Worm (Caenorhabditis elegans) whole organism, L1 larva: Measurements from ENCODE around the gene C50F4.1.
A peak's percentile ranks its signal among the peaks of the same experiment; 100 is the strongest.

ENCODE experiments used
- C04F5.9 ChIP-seq: sonication (generic microtip); optimal IDR thresholded peaks from 2 replicates; lab custom pipeline; 2016; ENCODE audit warnings: missing genetic modification characterization, missing compliant biosample characterization
- C34B4.2 ChIP-seq: sonication (generic microtip); optimal IDR thresholded peaks from 2 replicates; lab custom pipeline; 2017; ENCODE audit warnings: mild to moderate bottlenecking, missing genetic modification characterization, missing compliant biosample characterization
- F16B12.6 ChIP-seq: fragments of 150-350 bp; optimal IDR thresholded peaks from 2 replicates; lab custom pipeline; 2014; ENCODE audit warnings: missing biosample characterization, missing genetic modification characterization
- aha-1 ChIP-seq: fragments of 150-350 bp; optimal IDR thresholded peaks from 2 replicates; lab custom pipeline; 2014; ENCODE audit warnings: missing biosample characterization, missing genetic modification characterization
- alr-1 ChIP-seq: fragments of 200-800 bp; sonication (Bioruptor generic); optimal IDR thresholded peaks from 2 replicates; lab custom pipeline; 2018; ENCODE audit warnings: borderline replicate concordance, mild to moderate bottlenecking, missing genetic modification characterization, missing compliant biosample characterization
- aly-2 ChIP-seq: fragments of 150-350 bp; optimal IDR thresholded peaks from 2 replicates; lab custom pipeline; 2014; ENCODE audit warnings: missing biosample characterization, missing genetic modification characterization
- ama-1 ChIP-seq: fragments of 150-350 bp; optimal IDR thresholded peaks from 2 replicates; lab custom pipeline; 2014
- blmp-1 ChIP-seq: fragments of 150-350 bp; optimal IDR thresholded peaks from 2 replicates; lab custom pipeline; 2014; ENCODE audit warnings: missing biosample characterization, missing genetic modification characterization
- dsc-1 ChIP-seq: sonication (generic microtip); optimal IDR thresholded peaks from 2 replicates; lab custom pipeline; 2016; ENCODE audit warnings: mild to moderate bottlenecking, missing genetic modification characterization, missing compliant biosample characterization
- efl-1 ChIP-seq, 4 experiments: fragments of 150-350 bp; optimal IDR thresholded peaks in 3 of 4; peaks in 1 of 4; 1 replicate in 1 of 4; 2 replicates in 3 of 4; lab custom pipeline; 2014; ENCODE audit warnings: missing biosample characterization in 2 of 4, missing genetic modification characterization in 2 of 4, missing genetic modification reagents in 2 of 4
- efl-3 ChIP-seq: fragments of 200-800 bp; sonication (Bioruptor generic); optimal IDR thresholded peaks from 2 replicates; lab custom pipeline; 2018; ENCODE audit warnings: mild to moderate bottlenecking, missing genetic modification characterization, missing compliant biosample characterization
- elt-2 ChIP-seq: sonication (generic microtip); optimal IDR thresholded peaks from 2 replicates; lab custom pipeline; 2016; ENCODE audit warnings: missing genetic modification characterization, mild to moderate bottlenecking, inconsistent platforms, missing compliant biosample characterization, missing genetic modification reagents
- ets-5 ChIP-seq: fragments of 200-800 bp; sonication (Bioruptor generic); IDR thresholded peaks from 2 replicates; pipeline ENCODE4 v1.3.6; 2022; ENCODE audit warnings: missing genetic modification characterization, missing compliant biosample characterization
- fkh-10 ChIP-seq: sonication (generic microtip); optimal IDR thresholded peaks from 2 replicates; lab custom pipeline; 2017; ENCODE audit warnings: missing biosample characterization, missing genetic modification reagents, missing genetic modification characterization
- fkh-8 ChIP-seq: sonication (generic microtip); optimal IDR thresholded peaks from 2 replicates; lab custom pipeline; 2016; ENCODE audit warnings: mild to moderate bottlenecking, missing genetic modification characterization, missing compliant biosample characterization
- hlh-17 ChIP-seq: fragments of 200-800 bp; sonication (Bioruptor generic); optimal IDR thresholded peaks from 2 replicates; lab custom pipeline; 2018; ENCODE audit warnings: missing genetic modification characterization, mild to moderate bottlenecking, missing compliant biosample characterization, moderate library complexity, borderline replicate concordance
- hpl-2 ChIP-seq: fragments of 150-350 bp; optimal IDR thresholded peaks from 2 replicates; lab custom pipeline; 2014; ENCODE audit warnings: missing biosample characterization, missing genetic modification reagents, missing genetic modification characterization
- isw-1 ChIP-seq: fragments of 200-800 bp; sonication (Bioruptor generic); IDR thresholded peaks from 2 replicates; pipeline ENCODE4 v1.3.6; 2022; ENCODE audit warnings: missing genetic modification characterization, missing compliant biosample characterization
- lin-14 ChIP-seq: fragments of 200-800 bp; sonication (Bioruptor generic); optimal IDR thresholded peaks from 2 replicates; lab custom pipeline; 2018; ENCODE audit warnings: mild to moderate bottlenecking, missing genetic modification characterization, moderate library complexity, missing compliant biosample characterization
- lin-15B ChIP-seq: fragments of 150-350 bp; sonication (generic microtip); optimal IDR thresholded peaks from 3 replicates; lab custom pipeline; 2014; ENCODE audit warnings: missing biosample characterization, missing genetic modification characterization
- lin-39 ChIP-seq: fragments of 150-350 bp; optimal IDR thresholded peaks from 2 replicates; lab custom pipeline; 2014; ENCODE audit warnings: missing biosample characterization, missing genetic modification reagents, missing genetic modification characterization
- mef-2 ChIP-seq: fragments of 150-350 bp; optimal IDR thresholded peaks from 2 replicates; lab custom pipeline; 2014; ENCODE audit warnings: missing biosample characterization, missing genetic modification characterization
- nhr-19 ChIP-seq: fragments of 200-800 bp; sonication (Bioruptor generic); conservative IDR thresholded peaks from 2 replicates; pipeline ENCODE4 v1.3.6; 2022; ENCODE audit warnings: missing genetic modification characterization, missing compliant biosample characterization
- nhr-47 ChIP-seq: sonication (generic microtip); optimal IDR thresholded peaks from 2 replicates; lab custom pipeline; 2016; ENCODE audit warnings: mild to moderate bottlenecking, missing genetic modification characterization, moderate library complexity, missing compliant biosample characterization
- nhr-71 ChIP-seq: sonication (generic microtip); optimal IDR thresholded peaks from 2 replicates; lab custom pipeline; 2016; ENCODE audit warnings: mild to moderate bottlenecking, missing genetic modification characterization, moderate library complexity, missing compliant biosample characterization
- nhr-77 ChIP-seq: fragments of 150-350 bp; optimal IDR thresholded peaks from 2 replicates; lab custom pipeline; 2014; ENCODE audit warnings: missing biosample characterization, missing genetic modification characterization
- nhr-90 ChIP-seq: sonication (generic microtip); optimal IDR thresholded peaks from 2 replicates; lab custom pipeline; 2016; ENCODE audit warnings: mild to moderate bottlenecking, missing genetic modification characterization, missing compliant biosample characterization; ENCODE audit not compliant: poor library complexity
- pqm-1 ChIP-seq: sonication (generic microtip); optimal IDR thresholded peaks from 3 replicates; lab custom pipeline; 2017; ENCODE audit warnings: missing biosample characterization, missing genetic modification characterization
- sptf-1 ChIP-seq: fragments of 150-350 bp; optimal IDR thresholded peaks from 2 replicates; lab custom pipeline; 2014; ENCODE audit warnings: missing biosample characterization, missing genetic modification characterization
- sup-37 ChIP-seq: fragments of 200-800 bp; sonication (Bioruptor generic); optimal IDR thresholded peaks from 2 replicates; lab custom pipeline; 2018; ENCODE audit warnings: mild to moderate bottlenecking, missing genetic modification characterization, missing compliant biosample characterization
- tlp-1 ChIP-seq: fragments of 150-350 bp; optimal IDR thresholded peaks from 2 replicates; lab custom pipeline; 2014; ENCODE audit warnings: missing biosample characterization, missing genetic modification characterization
- unc-30 ChIP-seq: sonication (generic microtip); optimal IDR thresholded peaks from 2 replicates; lab custom pipeline; 2017; ENCODE audit warnings: missing biosample characterization, missing genetic modification characterization
- unc-98 ChIP-seq: fragments of 200-800 bp; sonication (Bioruptor generic); IDR thresholded peaks from 2 replicates; pipeline ENCODE4 v1.3.6; 2022; ENCODE audit warnings: missing genetic modification characterization, missing compliant biosample characterization
- zag-1 ChIP-seq: fragments of 150-350 bp; optimal IDR thresholded peaks from 2 replicates; lab custom pipeline; 2014; ENCODE audit warnings: missing biosample characterization, missing genetic modification characterization
- zip-4 ChIP-seq: fragments of 200-800 bp; sonication (Bioruptor generic); optimal IDR thresholded peaks from 2 replicates; lab custom pipeline; 2018; ENCODE audit warnings: mild to moderate bottlenecking, missing genetic modification characterization, moderate library complexity, missing compliant biosample characterization
- ztf-11 ChIP-seq, 2 experiments: sonication (generic microtip); optimal IDR thresholded peaks; 2 replicates each; lab custom pipeline; 2016 to 2017; ENCODE audit warnings: missing genetic modification characterization in 2 of 2, missing biosample characterization in 1 of 2, missing compliant biosample characterization in 1 of 2

Gene C50F4.1

DNA sequence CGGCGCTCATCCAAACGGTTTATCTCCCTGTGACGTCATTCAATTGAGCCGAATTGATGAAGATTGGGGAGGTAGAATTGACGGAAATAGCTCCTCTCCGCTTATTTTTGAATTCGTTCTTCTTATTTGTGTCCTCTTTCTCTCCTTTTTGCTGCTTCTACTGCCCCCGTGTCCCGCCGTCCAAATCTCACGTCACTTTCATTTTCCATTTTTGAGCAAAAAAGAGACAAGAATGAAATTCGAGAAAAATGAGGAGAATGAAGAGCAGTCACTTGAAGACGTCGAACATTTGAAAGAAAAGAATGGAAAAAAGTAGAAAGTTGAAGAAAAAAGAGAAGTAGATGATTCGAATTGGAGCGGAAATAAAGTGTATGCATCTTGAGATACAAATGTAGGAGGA, 37.0 kb downstream of the C50F4.1 start:
- TF ChIP-seq blmp-1 (tag; lab: Kevin White, UChicago) (no peak), C34B4.2 (no peak), isw-1 (GFP tag; lab: Robert Waterston, UW) (no peak), efl-1 (optimal IDR thresholded peaks at IDR 0.05; lab: Kevin White, UChicago) (no peak), efl-1 (GFP tag; optimal IDR thresholded peaks at IDR 0.05 in 1 of 2; lab: Kevin White, UChicago) (no peak), fkh-8 (peak; percentile 29), lin-39 (tag; lab: Kevin White, UChicago) (no peak), tlp-1 (tag; lab: Kevin White, UChicago) (no peak), lin-15B (tag; lab: Kevin White, UChicago) (no peak), aha-1 (no peak), ama-1 (lab: Kevin White, UChicago) (no peak), hlh-17 (GFP tag; lab: Kevin White, UChicago) (no peak), unc-98 (no peak), lin-14 (GFP tag; lab: Kevin White, UChicago) (peak; percentile 37), dsc-1 (tag; lab: Kevin White, UChicago) (peak; percentile 61), fkh-10 (GFP tag; lab: Kevin White, UChicago) (peak; percentile 84), elt-2 (no peak), sup-37 (GFP tag; lab: Kevin White, UChicago) (no peak), nhr-77 (tag; lab: Kevin White, UChicago) (no peak), C04F5.9 (tag; lab: Kevin White, UChicago) (no peak), alr-1 (tag; lab: Kevin White, UChicago) (no peak), unc-30 (tag; lab: Kevin White, UChicago) (no peak), hpl-2 (GFP tag; lab: Kevin White, UChicago) (no peak), mef-2 (tag; lab: Kevin White, UChicago) (no peak), aly-2 (no peak)

DNA sequence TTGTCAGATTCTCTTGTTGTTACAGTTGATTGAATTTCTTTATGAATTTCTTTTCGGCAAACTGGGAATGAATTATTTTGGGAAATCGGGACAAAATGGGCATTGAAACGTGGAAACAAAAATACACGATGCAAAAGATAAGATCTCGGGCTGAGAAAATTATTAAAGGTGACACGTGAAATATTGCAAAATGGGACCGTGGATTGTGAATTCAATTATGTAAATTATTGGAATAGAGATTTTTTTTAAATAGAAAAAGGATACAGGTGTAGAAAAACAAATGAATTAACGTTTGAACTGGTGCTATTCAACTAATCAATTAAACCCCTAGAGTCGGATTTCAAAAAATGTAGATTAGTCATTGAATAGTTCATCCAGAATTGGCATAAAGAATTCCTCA, 42.1 kb downstream of the C50F4.1 start, which contains the start of gene F25B3.4:
TSS of gene F25B3.4 (minus strand) at position 101 of the 400 bp plus-strand sequence.
- TF ChIP-seq zag-1 (tag; lab: Kevin White, UChicago) (no peak), aly-2 (no peak), fkh-8 (no peak), F16B12.6 (tag; lab: Kevin White, UChicago) (no peak), aha-1 (no peak), sptf-1 (tag; lab: Kevin White, UChicago) (no peak), lin-14 (GFP tag; lab: Kevin White, UChicago) (no peak), efl-3 (GFP tag; lab: Kevin White, UChicago) (no peak), nhr-19 (GFP tag; lab: Robert Waterston, UW) (no peak)
- TF ChIP-seq, all 84 proteins: peak for 0

DNA sequence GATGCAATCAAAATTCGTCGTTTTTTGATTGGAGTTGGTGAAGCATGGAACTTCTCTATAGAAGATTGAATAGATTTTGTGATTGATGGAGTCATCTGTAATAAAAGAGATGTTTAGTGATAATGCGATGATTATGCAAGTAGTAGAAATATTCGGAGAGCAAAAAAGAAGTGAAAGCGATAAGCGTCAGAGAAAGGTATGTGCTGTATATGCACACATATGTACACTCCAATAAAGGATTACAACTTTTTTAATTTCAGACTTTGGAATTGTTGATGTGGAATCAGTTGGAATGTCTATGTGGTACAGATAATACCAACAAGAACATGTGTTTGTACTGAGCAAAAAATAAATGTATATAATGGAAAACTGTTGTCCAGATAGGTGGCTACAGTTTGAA, 43.6 kb downstream of the C50F4.1 start, which contains the start of gene F25B3.5:
TSS of gene F25B3.5 (minus strand) at position 101 of the 400 bp plus-strand sequence.
- no peak for TF ChIP-seq nhr-47 (tag; lab: Kevin White, UChicago)
- peak; percentile 41 for TF ChIP-seq elt-2

DNA sequence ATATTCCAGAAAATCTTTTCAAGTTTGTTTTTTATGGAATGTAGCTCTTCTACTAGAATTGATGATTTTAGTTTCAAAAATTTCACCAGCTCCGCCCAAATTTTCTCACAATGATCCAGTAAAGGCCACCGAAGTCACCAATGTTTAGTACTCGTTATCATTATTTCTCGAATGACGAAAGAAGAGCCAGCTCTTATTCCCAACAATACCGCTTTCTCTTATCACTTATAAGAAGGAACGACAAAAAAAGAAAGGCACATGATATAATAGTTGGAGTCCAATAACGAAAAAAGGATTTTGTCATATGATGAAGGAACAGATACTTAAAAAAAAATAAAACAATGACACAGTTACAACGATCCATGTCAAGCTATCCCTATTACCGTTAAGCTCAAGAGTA, 44.5 kb downstream of the C50F4.1 start:
- peak; percentile 68 for TF ChIP-seq elt-2
- no peak for TF ChIP-seq ztf-11 (tag; optimal IDR thresholded peaks at IDR 0.05; lab: Kevin White, UChicago)

DNA sequence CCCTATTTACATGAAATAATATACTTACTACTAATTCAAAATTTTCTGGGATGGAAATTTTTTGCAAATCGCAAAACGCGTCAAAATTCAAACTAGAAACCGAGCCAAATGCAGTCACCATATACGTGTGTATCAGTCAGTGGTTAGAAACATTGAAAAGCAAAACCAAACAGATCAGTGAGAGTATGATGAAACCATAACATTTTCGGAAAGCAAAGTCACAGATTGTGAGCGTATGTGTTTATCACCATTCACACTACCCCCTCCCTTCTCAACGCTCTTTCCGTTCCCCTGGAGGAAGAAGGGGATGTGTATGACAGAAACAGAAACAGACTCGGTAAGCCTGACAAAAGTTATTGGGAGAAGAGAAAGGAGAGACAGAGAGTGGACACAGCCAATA, 45.1 kb downstream of the C50F4.1 start:
- TF ChIP-seq unc-98 (no peak), pqm-1 (tag; lab: Kevin White, UChicago) (no peak), blmp-1 (tag; lab: Kevin White, UChicago) (peak; percentile 30)

DNA sequence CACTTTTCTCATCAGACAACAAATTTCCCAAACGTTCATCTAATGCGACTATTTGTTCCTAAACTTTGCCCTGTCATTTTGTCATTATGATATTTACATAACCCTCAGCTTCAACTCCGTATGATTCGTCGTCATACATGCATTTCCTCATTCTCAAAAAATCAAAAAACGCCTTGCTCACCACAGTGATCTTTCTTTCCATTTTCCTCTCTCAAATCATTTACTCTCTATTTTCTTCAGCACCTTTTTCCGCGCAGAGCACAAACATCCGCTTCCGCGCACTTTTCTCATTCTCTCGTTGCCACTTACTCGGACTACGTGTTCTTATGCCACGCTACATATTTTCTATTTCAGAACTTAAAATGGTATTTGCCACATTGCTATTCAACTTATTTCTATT, 50.4 kb downstream of the C50F4.1 start, which contains the start of gene F25B3.2:
TSS of gene F25B3.2 (plus strand) at position 301 of the 400 bp plus-strand sequence.
- TF ChIP-seq sup-37 (GFP tag; lab: Kevin White, UChicago) = no peak
- no peak for TF ChIP-seq alr-1 (tag; lab: Kevin White, UChicago)
- TF ChIP-seq zip-4 (GFP tag; lab: Kevin White, UChicago) = no peak
- no peak for TF ChIP-seq mef-2 (tag; lab: Kevin White, UChicago)
- TF ChIP-seq unc-30 (tag; lab: Kevin White, UChicago) = no peak
- TF ChIP-seq nhr-90 (tag; lab: Kevin White, UChicago) = no peak
- TF ChIP-seq lin-14 (GFP tag; lab: Kevin White, UChicago) = no peak
- no peak for TF ChIP-seq lin-39 (tag; lab: Kevin White, UChicago)
- TF ChIP-seq nhr-71 = no peak
- no peak for TF ChIP-seq ets-5
- TF ChIP-seq efl-3 (GFP tag; lab: Kevin White, UChicago) = no peak
